Worm (Caenorhabditis elegans): ENCODE results near the gene ZK669.2.

ZK669.2 gene

DNA sequence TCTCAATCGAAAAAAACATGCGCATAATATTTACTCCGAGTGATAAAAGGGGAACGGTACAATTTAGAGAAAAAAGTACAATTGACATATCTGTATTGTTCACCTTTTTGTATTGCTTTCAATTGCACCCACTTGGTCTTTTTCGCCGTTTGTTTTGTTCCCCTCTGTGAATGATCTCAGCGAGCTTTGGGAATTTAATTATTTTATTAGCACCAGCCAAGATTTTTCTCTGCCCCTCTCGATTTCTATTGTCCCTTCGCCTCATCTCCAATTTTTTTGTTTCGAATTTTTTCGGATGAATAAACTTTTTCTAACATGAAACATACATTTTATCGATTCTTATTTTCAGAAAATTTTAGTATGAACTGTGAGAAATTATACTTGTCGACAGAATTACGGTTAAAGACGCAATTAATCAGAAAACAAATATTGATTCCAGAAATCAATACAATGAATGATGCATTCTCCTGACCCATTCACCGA, 37.7 kb downstream of the ZK669.2 start, which contains the start of gene rev-1:
TSS of gene rev-1 (plus strand) at position 433 of the 483 bp plus-strand sequence.
- peak; percentile 31 for TF ChIP-seq lin-14 (GFP tag; optimal IDR thresholded peaks at IDR 0.05)
- no peak for TF ChIP-seq nhr-11 (tag; optimal IDR thresholded peaks at IDR 0.05)
- no peak for TF ChIP-seq efl-1 (optimal IDR thresholded peaks at IDR 0.05)
- TF ChIP-seq efl-1 (GFP tag; optimal IDR thresholded peaks at IDR 0.05 in 1 of 2), result peak in 1 of 2 experiments; percentile 65
- peak; percentile 59 for TF ChIP-seq aly-2 (tag; optimal IDR thresholded peaks at IDR 0.05)
- TF ChIP-seq jun-1 (tag; optimal IDR thresholded peaks at IDR 0.05), result no peak
- TF ChIP-seq lsy-2 (tag; optimal IDR thresholded peaks at IDR 0.05), result no peak

DNA sequence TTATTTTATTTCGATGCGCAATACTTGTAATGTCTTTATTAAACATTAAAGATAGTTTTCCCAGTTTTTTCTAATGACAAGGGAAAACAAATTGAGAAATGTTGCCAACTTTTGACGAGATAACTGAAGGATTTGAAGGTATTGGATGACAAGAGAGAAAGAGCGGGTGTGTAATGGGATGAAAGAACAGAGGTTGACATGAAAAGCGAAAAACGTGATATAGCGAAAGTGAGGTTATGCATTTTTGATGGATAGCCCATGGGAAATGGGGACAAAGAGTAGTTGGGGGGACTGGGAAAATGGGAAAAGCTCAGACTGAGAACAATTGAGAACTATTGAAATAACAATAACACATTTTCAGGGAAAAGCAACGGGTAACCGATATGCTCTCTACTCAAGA, 42.8 kb downstream of the ZK669.2 start:
- no peak for TF ChIP-seq elt-3 (tag; optimal IDR thresholded peaks at IDR 0.05)
- no peak for TF ChIP-seq ztf-4 (tag; optimal IDR thresholded peaks at IDR 0.05)
- TF ChIP-seq blmp-1 (tag; optimal IDR thresholded peaks at IDR 0.05), result peak; percentile 84
- peak; percentile 27 for TF ChIP-seq lin-14 (GFP tag; optimal IDR thresholded peaks at IDR 0.05)
- peak in 1 of 2 experiments; percentile 16 for TF ChIP-seq lsy-2 (tag; optimal IDR thresholded peaks at IDR 0.05)
- TF ChIP-seq nhr-19 (GFP tag; conservative IDR thresholded peaks at IDR 0.05), result 0 out of 2 replicates have a peak, but pooled peaks have one; percentile 6

DNA sequence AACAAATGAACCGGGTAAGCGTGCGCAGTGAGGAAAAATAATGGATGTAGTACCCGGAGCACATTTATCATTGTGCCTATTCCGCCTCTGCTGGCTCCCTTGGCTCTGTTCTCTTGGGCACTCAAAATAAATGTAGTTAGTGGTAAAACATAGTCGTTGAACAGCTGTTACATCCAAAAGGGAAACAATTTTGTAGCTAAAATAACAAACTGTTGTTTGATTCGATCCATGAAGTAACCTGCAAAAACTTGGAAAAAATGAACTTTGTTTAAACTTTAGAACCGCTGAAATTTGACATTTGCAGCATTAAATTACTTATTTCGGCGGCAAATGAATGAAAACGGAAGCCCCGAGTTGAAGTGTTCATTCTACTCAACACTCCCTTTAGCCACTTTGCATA, 44.3 kb downstream of the ZK669.2 start:
- TF ChIP-seq egl-27 (tag; optimal IDR thresholded peaks at IDR 0.05), result no peak
- TF ChIP-seq nhr-85 (tag), result peak; percentile 43
- no peak for TF ChIP-seq efl-1 (optimal IDR thresholded peaks at IDR 0.05)
- TF ChIP-seq efl-1 (GFP tag; optimal IDR thresholded peaks at IDR 0.05 in 1 of 2), result peak in 1 of 2 experiments; percentile 48

- TF ChIP-seq nhr-77 (tag; optimal IDR thresholded peaks at IDR 0.05), result no peak
- no peak for TF ChIP-seq unc-86 (tag; optimal IDR thresholded peaks at IDR 0.05)
- TF ChIP-seq efl-1 (optimal IDR thresholded peaks at IDR 0.05), result no peak
- peak in 1 of 2 experiments; percentile 45 for TF ChIP-seq efl-1 (GFP tag; optimal IDR thresholded peaks at IDR 0.05 in 1 of 2)
- TF ChIP-seq aly-2 (tag; optimal IDR thresholded peaks at IDR 0.05), result no peak
- no peak for TF ChIP-seq nhr-85 (tag)
- no peak for TF ChIP-seq C16A3.4 (tag; optimal IDR thresholded peaks at IDR 0.05)
- no peak for TF ChIP-seq ceh-63 (GFP tag; optimal IDR thresholded peaks at IDR 0.05)
- no peak for TF ChIP-seq snpc-4 (tag; optimal IDR thresholded peaks at IDR 0.05)
- peak; percentile 20 for TF ChIP-seq dsc-1 (tag; optimal IDR thresholded peaks at IDR 0.05)
- TF ChIP-seq pqm-1 (tag; optimal IDR thresholded peaks at IDR 0.05), result no peak
- no peak for TF ChIP-seq Y116A8C.19 (tag; optimal IDR thresholded peaks at IDR 0.05; ENCODE audit: borderline replicate concordance)
- TF ChIP-seq ces-1 (GFP tag; optimal IDR thresholded peaks at IDR 0.05), result no peak
- TF ChIP-seq jun-1 (tag; optimal IDR thresholded peaks at IDR 0.05), result no peak
- no peak for TF ChIP-seq fkh-8 (tag; optimal IDR thresholded peaks at IDR 0.05)
Observed at ce11 chrII:7892761-7893272, 45.2 kb downstream of the ZK669.2 start, which contains the start of gene ptc-1. Gene ptc-1, plus strand, starts transcription at chrII:7893222.

DNA sequence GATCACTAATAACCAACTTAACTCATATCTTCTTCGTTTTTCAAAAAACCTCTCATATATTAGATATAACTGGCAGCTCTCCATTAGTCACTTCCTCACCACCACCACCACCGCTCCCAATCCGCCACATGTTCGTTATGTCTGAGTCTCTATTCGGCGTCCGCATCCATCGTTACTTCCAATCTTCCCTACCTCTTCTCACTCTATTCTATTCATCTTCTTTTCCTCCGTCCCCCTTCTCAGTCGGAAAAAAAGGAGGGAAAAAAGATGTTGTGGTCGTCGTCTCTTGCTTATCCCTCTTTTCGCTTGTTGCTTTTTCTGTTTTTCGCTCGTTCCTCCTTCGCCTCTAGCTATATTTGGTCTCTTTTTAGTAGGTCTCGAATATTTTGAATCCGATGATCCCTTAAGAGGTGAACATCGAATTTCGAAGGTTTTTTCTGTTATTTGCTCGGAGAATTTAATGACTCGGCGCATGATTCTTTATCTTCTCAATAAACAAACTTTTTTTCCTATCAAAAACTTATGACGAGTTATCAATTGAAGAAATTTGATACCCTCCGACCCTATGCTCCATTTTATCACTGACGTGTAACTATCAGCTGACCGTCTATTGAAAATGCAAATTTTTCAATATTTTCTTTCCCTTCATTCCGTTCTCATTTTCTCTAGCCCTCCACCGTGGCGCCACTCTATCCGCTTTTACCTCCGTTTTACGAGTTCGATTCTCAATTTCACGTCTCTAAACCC, 45.9 kb downstream of the ZK669.2 start:
- peak; percentile 8 to 37 for TF ChIP-seq efl-1 (optimal IDR thresholded peaks at IDR 0.05)
- peak in 1 of 2 experiments; percentile 68 for TF ChIP-seq efl-1 (GFP tag; optimal IDR thresholded peaks at IDR 0.05 in 1 of 2)
- TF ChIP-seq egl-13 (tag; optimal IDR thresholded peaks at IDR 0.05), result peak; percentile 2
- TF ChIP-seq lin-35 (GFP tag; optimal IDR thresholded peaks at IDR 0.05), result peak in 1 of 2 experiments; percentile 9
- peak in 1 of 2 experiments; percentile 1 for TF ChIP-seq mdl-1 (tag; optimal IDR thresholded peaks at IDR 0.05)
- peak; percentile 53 for TF ChIP-seq fkh-8 (tag; optimal IDR thresholded peaks at IDR 0.05)
- no peak for TF ChIP-seq sptf-1 (tag; optimal IDR thresholded peaks at IDR 0.05)
- peak; percentile 39 for TF ChIP-seq tbx-2 (tag; optimal IDR thresholded peaks at IDR 0.05)
- peak; percentile 20 for TF ChIP-seq ceh-8 (GFP tag; optimal IDR thresholded peaks at IDR 0.05)
- TF ChIP-seq C04F5.9 (tag; optimal IDR thresholded peaks at IDR 0.05), result no peak
- TF ChIP-seq elt-2 (tag; optimal IDR thresholded peaks at IDR 0.05), result peak; percentile 72
- peak; percentile 40 for TF ChIP-seq dsc-1 (tag; optimal IDR thresholded peaks at IDR 0.05)
- TF ChIP-seq lin-14 (GFP tag; optimal IDR thresholded peaks at IDR 0.05), result peak; percentile 87
- no peak for TF ChIP-seq ets-5 (GFP tag; IDR thresholded peaks at IDR 0.05)
- peak; percentile 46 for TF ChIP-seq swsn-7 (tag; optimal IDR thresholded peaks at IDR 0.05)
- TF ChIP-seq elt-3 (tag; optimal IDR thresholded peaks at IDR 0.05), result no peak
- TF ChIP-seq mep-1 (tag; optimal IDR thresholded peaks at IDR 0.05), result peak; percentile 69
- TF ChIP-seq lsy-2 (tag; optimal IDR thresholded peaks at IDR 0.05), result peak in 1 of 2 experiments; percentile 45
- no peak for TF ChIP-seq C16A3.4 (tag; optimal IDR thresholded peaks at IDR 0.05)
- TF ChIP-seq nhr-237 (tag; optimal IDR thresholded peaks at IDR 0.05), result no peak
- peak; percentile 48 for TF ChIP-seq snu-23 (GFP tag; optimal IDR thresholded peaks at IDR 0.05)
- TF ChIP-seq rnt-1 (tag; optimal IDR thresholded peaks at IDR 0.05), result peak; percentile 71
- peak; percentile 73 for TF ChIP-seq blmp-1 (tag; optimal IDR thresholded peaks at IDR 0.05)
- TF ChIP-seq ama-1 (optimal IDR thresholded peaks at IDR 0.05), result peak; percentile 58
- peak; percentile 14 for TF ChIP-seq irx-1 (tag; optimal IDR thresholded peaks at IDR 0.05)
- peak; percentile 6 for TF ChIP-seq fkh-10 (GFP tag; optimal IDR thresholded peaks at IDR 0.05)
- TF ChIP-seq alr-1 (tag; optimal IDR thresholded peaks at IDR 0.05; ENCODE audit: borderline replicate concordance), result no peak
